Worm (Caenorhabditis elegans) whole organism, L4 larva: ENCODE results near the gene lrch-1.

Source experiments
- F26F4.8 ChIP-seq: fragments of 200-800 bp; sonication (Bioruptor generic); conservative IDR thresholded peaks from 2 replicates; pipeline ENCODE4 v1.3.6; 2022; ENCODE audit warnings: missing genetic modification characterization, missing compliant biosample characterization
- F37D6.2 ChIP-seq: sonication (generic microtip); optimal IDR thresholded peaks from 2 replicates; lab custom pipeline; 2016; ENCODE audit warnings: mild to moderate bottlenecking, missing genetic modification characterization, missing compliant biosample characterization
- Y48G9A.11 ChIP-seq: fragments of 200-800 bp; sonication (Bioruptor generic); IDR thresholded peaks from 2 replicates; pipeline ENCODE4 v1.3.6; 2022; ENCODE audit warnings: missing genetic modification reagents, missing genetic modification characterization, missing compliant biosample characterization
- ZK546.5 ChIP-seq, 2 experiments: sonication (generic microtip); optimal IDR thresholded peaks; 2 replicates each; lab custom pipeline; 2017; ENCODE audit warnings: missing biosample characterization in 2 of 2, missing genetic modification characterization in 2 of 2
- ama-1 ChIP-seq: fragments of 150-350 bp; optimal IDR thresholded peaks from 2 replicates; lab custom pipeline; 2014; ENCODE audit warnings: inconsistent platforms, mixed read lengths
- arid-1 ChIP-seq: fragments of 200-800 bp; sonication (Bioruptor generic); conservative IDR thresholded peaks from 2 replicates; pipeline ENCODE4 v1.3.6; 2022; ENCODE audit warnings: missing genetic modification reagents, missing genetic modification characterization, missing compliant biosample characterization
- attf-4 ChIP-seq: sonication (generic microtip); optimal IDR thresholded peaks from 3 replicates; lab custom pipeline; 2017; ENCODE audit warnings: missing biosample characterization, missing genetic modification characterization
- ceh-28 ChIP-seq: fragments of 150-350 bp; optimal IDR thresholded peaks from 2 replicates; lab custom pipeline; 2014; ENCODE audit warnings: missing biosample characterization, missing genetic modification reagents, missing genetic modification characterization
- ceh-82 ChIP-seq: sonication (generic microtip); optimal IDR thresholded peaks from 2 replicates; lab custom pipeline; 2017; ENCODE audit warnings: missing biosample characterization, missing genetic modification characterization
- cey-2 ChIP-seq: sonication (generic microtip); optimal IDR thresholded peaks from 3 replicates; lab custom pipeline; 2017; ENCODE audit warnings: missing genetic modification characterization, mild to moderate bottlenecking, missing compliant biosample characterization, antibody characterized with exemption, borderline replicate concordance; ENCODE audit not compliant: insufficient read depth
- daf-12 ChIP-seq: fragments of 150-350 bp; optimal IDR thresholded peaks from 2 replicates; lab custom pipeline; 2014; ENCODE audit warnings: missing biosample characterization, missing genetic modification reagents, missing genetic modification characterization
- dmd-6 ChIP-seq: fragments of 200-800 bp; sonication (Bioruptor generic); IDR thresholded peaks from 2 replicates; pipeline ENCODE4 v1.3.6; 2022; ENCODE audit warnings: missing genetic modification reagents, missing genetic modification characterization, missing compliant biosample characterization
- fos-1 ChIP-seq: fragments of 150-350 bp; optimal IDR thresholded peaks from 2 replicates; lab custom pipeline; 2014; ENCODE audit warnings: missing biosample characterization, missing genetic modification characterization
- gei-8 ChIP-seq: fragments of 200-800 bp; sonication (Bioruptor generic); optimal IDR thresholded peaks from 2 replicates; lab custom pipeline; 2018; ENCODE audit warnings: mild to moderate bottlenecking, missing genetic modification characterization, missing compliant biosample characterization
- hif-1 ChIP-seq, 2 experiments: sonication (generic microtip); optimal IDR thresholded peaks; 2 replicates each; lab custom pipeline; 2016 to 2017; ENCODE audit warnings: missing compliant biosample characterization in 2 of 2, missing genetic modification characterization in 2 of 2, missing genetic modification reagents in 2 of 2, missing genotype in 2 of 2, mild to moderate bottlenecking in 1 of 2
- hlh-11 ChIP-seq: fragments of 200-800 bp; sonication (Bioruptor generic); optimal IDR thresholded peaks from 2 replicates; lab custom pipeline; 2018; ENCODE audit warnings: mild to moderate bottlenecking, missing genetic modification characterization, missing compliant biosample characterization
- hlh-30 ChIP-seq: sonication (generic microtip); optimal IDR thresholded peaks from 2 replicates; lab custom pipeline; 2017; ENCODE audit warnings: antibody characterized with exemption, mild to moderate bottlenecking, missing genetic modification characterization, missing compliant biosample characterization; ENCODE audit not compliant: insufficient read depth
- lim-7 ChIP-seq: fragments of 200-800 bp; sonication (Bioruptor generic); IDR thresholded peaks from 2 replicates; pipeline ENCODE4 v1.3.6; 2022; ENCODE audit warnings: missing genetic modification characterization, missing compliant biosample characterization
- lin-1 ChIP-seq: fragments of 200-800 bp; sonication (Bioruptor generic); IDR thresholded peaks from 2 replicates; pipeline ENCODE4 v1.3.6; 2022; ENCODE audit warnings: missing genetic modification reagents, missing genetic modification characterization, missing compliant biosample characterization
- lin-15B ChIP-seq: fragments of 150-350 bp; sonication (generic microtip); optimal IDR thresholded peaks from 3 replicates; lab custom pipeline; 2014; ENCODE audit warnings: missing biosample characterization, missing genetic modification characterization
- lin-29 ChIP-seq: fragments of 200-800 bp; sonication (Bioruptor generic); IDR thresholded peaks from 2 replicates; pipeline ENCODE4 v1.3.6; 2022; ENCODE audit warnings: missing genetic modification reagents, missing genetic modification characterization, missing compliant biosample characterization
- mdl-1 ChIP-seq, 2 experiments: fragments of 150-350 bp in 1 of 2; sonication (generic microtip) in 1 of 2; optimal IDR thresholded peaks; 2 replicates each; lab custom pipeline; 2014 to 2017; ENCODE audit warnings: missing biosample characterization in 2 of 2, missing genetic modification characterization in 2 of 2
- mep-1 ChIP-seq: fragments of 150-350 bp; sonication (generic microtip); optimal IDR thresholded peaks from 3 replicates; lab custom pipeline; 2014; ENCODE audit warnings: missing biosample characterization, missing genetic modification characterization
- mxl-2 ChIP-seq: fragments of 200-800 bp; sonication (Bioruptor generic); conservative IDR thresholded peaks from 2 replicates; pipeline ENCODE4 v1.3.6; 2022; ENCODE audit warnings: missing genetic modification reagents, missing genetic modification characterization, missing compliant biosample characterization
- mxl-3 ChIP-seq: fragments of 200-800 bp; sonication (Bioruptor generic); optimal IDR thresholded peaks from 2 replicates; lab custom pipeline; 2018; ENCODE audit warnings: mild to moderate bottlenecking, missing genetic modification characterization, missing compliant biosample characterization
- nhr-10 ChIP-seq: fragments of 150-350 bp; optimal IDR thresholded peaks from 2 replicates; lab custom pipeline; 2014; ENCODE audit warnings: missing biosample characterization, missing genetic modification characterization
- nhr-11 ChIP-seq: fragments of 150-350 bp; optimal IDR thresholded peaks from 2 replicates; lab custom pipeline; 2014; ENCODE audit warnings: missing biosample characterization, missing genetic modification characterization
- nhr-111 ChIP-seq: fragments of 200-800 bp; sonication (Bioruptor generic); optimal IDR thresholded peaks from 2 replicates; lab custom pipeline; 2018; ENCODE audit warnings: mild to moderate bottlenecking, missing genetic modification characterization, missing compliant biosample characterization
- nhr-25 ChIP-seq: sonication (generic microtip); optimal IDR thresholded peaks from 2 replicates; lab custom pipeline; 2017; ENCODE audit warnings: missing genetic modification characterization, mild to moderate bottlenecking, missing compliant biosample characterization, antibody characterized with exemption, moderate library complexity, borderline replicate concordance; ENCODE audit not compliant: insufficient read depth
- nhr-28 ChIP-seq: fragments of 150-350 bp; optimal IDR thresholded peaks from 2 replicates; lab custom pipeline; 2014; ENCODE audit warnings: missing biosample characterization, missing genetic modification characterization
- nhr-48 ChIP-seq: sonication (generic microtip); optimal IDR thresholded peaks from 2 replicates; lab custom pipeline; 2016; ENCODE audit warnings: mild to moderate bottlenecking, missing genetic modification characterization, missing compliant biosample characterization
- nhr-77 ChIP-seq: fragments of 150-350 bp; optimal IDR thresholded peaks from 2 replicates; lab custom pipeline; 2014; ENCODE audit warnings: missing biosample characterization, missing genetic modification characterization
- php-3 ChIP-seq: fragments of 200-800 bp; sonication (Bioruptor generic); IDR thresholded peaks from 2 replicates; pipeline ENCODE4 v1.3.6; 2022; ENCODE audit warnings: missing genetic modification reagents, missing genetic modification characterization, missing compliant biosample characterization
- set-16 ChIP-seq: fragments of 200-800 bp; sonication (Bioruptor generic); IDR thresholded peaks from 2 replicates; pipeline ENCODE4 v1.3.6; 2022; ENCODE audit warnings: missing genetic modification reagents, missing genetic modification characterization, missing compliant biosample characterization
- tag-97 ChIP-seq: fragments of 200-800 bp; sonication (Bioruptor generic); IDR thresholded peaks from 2 replicates; pipeline ENCODE4 v1.3.6; 2022; ENCODE audit warnings: missing genetic modification characterization, missing compliant biosample characterization
- unc-62 ChIP-seq, 3 experiments: fragments of 150-350 bp in 1 of 3; sonication (generic microtip); optimal IDR thresholded peaks in 2 of 3; peaks in 1 of 3; 1 replicate in 1 of 3; 2 replicates in 2 of 3; lab custom pipeline; 2014 to 2017; ENCODE audit warnings: missing biosample characterization in 3 of 3, missing genetic modification characterization in 3 of 3, missing genetic modification reagents in 3 of 3, missing genotype in 1 of 3
- vab-7 ChIP-seq: fragments of 200-800 bp; sonication (Bioruptor generic); IDR thresholded peaks from 2 replicates; pipeline ENCODE4 v1.3.6; 2022; ENCODE audit warnings: missing genetic modification reagents, missing genetic modification characterization, missing compliant biosample characterization
- zfp-3 ChIP-seq: fragments of 200-800 bp; sonication (Bioruptor generic); conservative IDR thresholded peaks from 2 replicates; pipeline ENCODE4 v1.3.6; 2022; ENCODE audit warnings: missing genetic modification reagents, missing genetic modification characterization, missing compliant biosample characterization
- zip-11 ChIP-seq: fragments of 200-800 bp; sonication (Bioruptor generic); IDR thresholded peaks from 2 replicates; pipeline ENCODE4 v1.3.6; 2022; ENCODE audit warnings: missing genetic modification characterization, missing compliant biosample characterization
- ztf-11 ChIP-seq: fragments of 150-350 bp; optimal IDR thresholded peaks from 2 replicates; lab custom pipeline; 2014; ENCODE audit warnings: missing biosample characterization, missing genetic modification characterization

Gene lrch-1

ce11 chrX:6204696-6205232, 11.7 kb downstream of the lrch-1 start, which contains the start of gene bca-1 (continued):
- TF ChIP-seq fos-1 (tag; lab: Kevin White, UChicago) = no peak
- TF ChIP-seq lin-15B (tag; lab: Kevin White, UChicago) = no peak
- TF ChIP-seq mxl-3 (GFP tag; lab: Kevin White, UChicago) = peak; percentile 37
- no peak for TF ChIP-seq F37D6.2 (tag; lab: Kevin White, UChicago)
- TF ChIP-seq hif-1 (tag; optimal IDR thresholded peaks at IDR 0.05; lab: Kevin White, UChicago) = peak in 1 of 2 experiments; percentile 24
- no peak for TF ChIP-seq nhr-111 (GFP tag; lab: Kevin White, UChicago)
- peak; percentile 37 for TF ChIP-seq ama-1 (lab: Kevin White, UChicago)
- TF ChIP-seq lim-7 (GFP tag; lab: Robert Waterston, UW) = no peak
- TF ChIP-seq attf-4 (tag; lab: Kevin White, UChicago) = no peak
- peak; percentile 59 for TF ChIP-seq mep-1 (tag; lab: Kevin White, UChicago)
- no peak for TF ChIP-seq ZK546.5 (tag; optimal IDR thresholded peaks at IDR 0.05; lab: Kevin White, UChicago)
- TF ChIP-seq ceh-82 (tag; lab: Kevin White, UChicago) = no peak
- peak; percentile 68 for TF ChIP-seq nhr-28 (tag; lab: Kevin White, UChicago)
- TF ChIP-seq dmd-6 = peak; percentile 70
- TF ChIP-seq Y48G9A.11 (GFP tag; lab: Robert Waterston, UW) = no peak
- no peak for TF ChIP-seq mxl-2
- peak; percentile 46 for TF ChIP-seq nhr-48 (tag; lab: Kevin White, UChicago)
- peak in 1 of 2 experiments; percentile 49 for TF ChIP-seq mdl-1 (tag; optimal IDR thresholded peaks at IDR 0.05; lab: Kevin White, UChicago)
- TF ChIP-seq lin-29 (GFP tag; lab: Robert Waterston, UW) = no peak
- no peak for TF ChIP-seq cey-2 (tag; lab: Kevin White, UChicago)
- TF ChIP-seq ceh-28 (tag; lab: Kevin White, UChicago) = no peak
- TF ChIP-seq zip-11 (GFP tag; lab: Robert Waterston, UW) = no peak
- TF ChIP-seq nhr-77 (tag; lab: Kevin White, UChicago) = peak; percentile 6
- no peak for TF ChIP-seq F26F4.8 (GFP tag; lab: Robert Waterston, UW)
- TF ChIP-seq nhr-10 (tag; lab: Kevin White, UChicago) = peak; percentile 64
- TF ChIP-seq zfp-3 (GFP tag; lab: Robert Waterston, UW) = no peak
- no peak for TF ChIP-seq set-16 (GFP tag; lab: Robert Waterston, UW)
- TF ChIP-seq hlh-30 (tag; lab: Kevin White, UChicago) = peak; percentile 84
- no peak for TF ChIP-seq php-3 (GFP tag; lab: Robert Waterston, UW)
- TF ChIP-seq nhr-25 (tag; lab: Kevin White, UChicago) = peak; percentile 14
- peak; percentile 35 for TF ChIP-seq nhr-11 (tag; lab: Kevin White, UChicago)
- no peak for TF ChIP-seq vab-7 (GFP tag; lab: Robert Waterston, UW)
- TF ChIP-seq unc-62 (GFP tag; optimal IDR thresholded peaks at IDR 0.05 in 1 of 2; lab: Kevin White, UChicago) = peak in 1 of 2 experiments; percentile 92
- no peak for TF ChIP-seq unc-62 (tag; optimal IDR thresholded peaks at IDR 0.05; lab: Kevin White, UChicago)
- no peak for TF ChIP-seq arid-1 (GFP tag; lab: Robert Waterston, UW)
- TF ChIP-seq gei-8 (GFP tag; lab: Kevin White, UChicago) = no peak
- TF ChIP-seq tag-97 (GFP tag; lab: Robert Waterston, UW) = no peak
- TF ChIP-seq hlh-11 (tag; lab: Kevin White, UChicago) = peak; percentile 65
- no peak for TF ChIP-seq lin-1
- no peak for TF ChIP-seq ztf-11
- no peak for TF ChIP-seq daf-12 (tag; lab: Kevin White, UChicago)
- TF ChIP-seq, all 104 proteins: peak for 20
